Worm (Caenorhabditis elegans) whole organism, midembryonic: ENCODE results near the gene H06H21.8.

Experiments used
- T22C8.4 ChIP-seq: fragments of 200-800 bp; sonication (Bioruptor generic); IDR thresholded peaks from 2 replicates; pipeline ENCODE4 v1.3.6; 2022; ENCODE audit warnings: missing genetic modification characterization, missing compliant biosample characterization
- cog-1 ChIP-seq: sonication (generic microtip); optimal IDR thresholded peaks from 2 replicates; lab custom pipeline; 2016; ENCODE audit warnings: missing genetic modification characterization, missing compliant biosample characterization
- flt-1 ChIP-seq: fragments of 200-800 bp; sonication (Bioruptor generic); IDR thresholded peaks from 2 replicates; pipeline ENCODE4 v1.3.6; 2022; ENCODE audit warnings: missing genetic modification characterization, missing compliant biosample characterization
- klf-2 ChIP-seq: fragments of 200-800 bp; sonication (Bioruptor generic); conservative IDR thresholded peaks from 2 replicates; pipeline ENCODE4 v1.3.6; 2022; ENCODE audit warnings: missing genetic modification reagents, missing genetic modification characterization, missing compliant biosample characterization
- med-1 ChIP-seq: sonication (generic microtip); optimal IDR thresholded peaks from 2 replicates; lab custom pipeline; 2017; ENCODE audit warnings: missing genetic modification characterization, mild to moderate bottlenecking, missing compliant biosample characterization, antibody characterized with exemption, missing genetic modification reagents; ENCODE audit not compliant: insufficient read depth
- ref-1 ChIP-seq: fragments of 200-800 bp; sonication (Bioruptor generic); conservative IDR thresholded peaks from 2 replicates; pipeline ENCODE4 v1.3.6; 2022; ENCODE audit warnings: missing genetic modification reagents, missing genetic modification characterization, missing compliant biosample characterization
- ztf-23 ChIP-seq: fragments of 200-800 bp; sonication (Bioruptor generic); IDR thresholded peaks from 2 replicates; pipeline ENCODE4 v1.3.6; 2022; ENCODE audit warnings: missing genetic modification reagents, missing genetic modification characterization, missing compliant biosample characterization
- ztf-29 ChIP-seq: fragments of 200-800 bp; sonication (Bioruptor generic); IDR thresholded peaks from 2 replicates; pipeline ENCODE4 v1.3.6; 2022; ENCODE audit warnings: missing genetic modification reagents, missing genetic modification characterization, missing compliant biosample characterization

DNA sequence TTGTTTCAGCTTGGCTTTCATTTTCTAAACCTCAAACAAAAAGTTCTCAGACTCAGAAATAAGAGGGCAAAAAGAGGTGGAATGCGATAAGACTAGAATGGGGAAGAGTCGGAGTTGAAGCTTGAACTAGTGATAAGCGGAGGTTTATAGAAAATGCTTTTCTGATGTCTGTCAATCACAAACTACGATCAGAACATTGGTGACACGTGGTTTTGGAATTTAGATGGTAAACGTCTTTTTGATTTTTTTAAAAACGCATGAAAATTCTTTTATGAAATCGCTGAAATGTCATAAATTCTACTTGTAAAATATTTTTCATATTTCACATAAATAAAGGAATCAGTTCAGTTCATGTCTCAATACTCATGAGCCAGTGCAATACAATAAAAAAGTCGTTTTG, at the start of gene H06H21.8:
- TF ChIP-seq ref-1 (GFP tag; lab: Robert Waterston, UW) (no peak), T22C8.4 (no peak), ztf-23 (no peak), cog-1 (no peak), ztf-29 (no peak), med-1 (no peak), flt-1 (GFP tag; lab: Robert Waterston, UW) (no peak), klf-2 (GFP tag; lab: Robert Waterston, UW) (no peak)
